Worm (Caenorhabditis elegans) whole organism, L3 larva: ENCODE results near the gene F31F6.2.

ENCODE experiments used
- R02D3.7 ChIP-seq: fragments of 150-350 bp; optimal IDR thresholded peaks from 2 replicates; lab custom pipeline; 2014; ENCODE audit warnings: missing biosample characterization, missing genetic modification characterization
- aly-2 ChIP-seq: fragments of 150-350 bp; optimal IDR thresholded peaks from 2 replicates; lab custom pipeline; 2014; ENCODE audit warnings: missing biosample characterization, missing genetic modification characterization
- hmg-11 ChIP-seq: sonication (generic microtip); optimal IDR thresholded peaks from 2 replicates; lab custom pipeline; 2016; ENCODE audit warnings: missing genetic modification characterization, missing compliant biosample characterization
- jun-1 ChIP-seq: fragments of 150-350 bp; optimal IDR thresholded peaks from 2 replicates; lab custom pipeline; 2014; ENCODE audit warnings: missing biosample characterization, missing genetic modification reagents, missing genetic modification characterization
- nhr-77 ChIP-seq: fragments of 150-350 bp; optimal IDR thresholded peaks from 2 replicates; lab custom pipeline; 2014; ENCODE audit warnings: missing biosample characterization, missing genetic modification characterization
- sea-2 ChIP-seq: fragments of 150-350 bp; sonication (generic microtip); optimal IDR thresholded peaks from 4 replicates; lab custom pipeline; 2014; ENCODE audit warnings: missing biosample characterization, missing genetic modification reagents, missing genetic modification characterization
- skn-1 ChIP-seq: fragments of 150-350 bp; optimal IDR thresholded peaks from 2 replicates; lab custom pipeline; 2014; ENCODE audit warnings: missing biosample characterization, missing genetic modification characterization
- snpc-4 ChIP-seq: fragments of 150-350 bp; optimal IDR thresholded peaks from 2 replicates; lab custom pipeline; 2014; ENCODE audit warnings: missing biosample characterization, missing genetic modification characterization
- unc-39 ChIP-seq: sonication (generic microtip); optimal IDR thresholded peaks from 4 replicates; lab custom pipeline; 2017; ENCODE audit warnings: missing biosample characterization, missing genetic modification characterization
- zag-1 ChIP-seq: fragments of 150-350 bp; optimal IDR thresholded peaks from 2 replicates; lab custom pipeline; 2014; ENCODE audit warnings: missing biosample characterization, missing genetic modification characterization

DNA sequence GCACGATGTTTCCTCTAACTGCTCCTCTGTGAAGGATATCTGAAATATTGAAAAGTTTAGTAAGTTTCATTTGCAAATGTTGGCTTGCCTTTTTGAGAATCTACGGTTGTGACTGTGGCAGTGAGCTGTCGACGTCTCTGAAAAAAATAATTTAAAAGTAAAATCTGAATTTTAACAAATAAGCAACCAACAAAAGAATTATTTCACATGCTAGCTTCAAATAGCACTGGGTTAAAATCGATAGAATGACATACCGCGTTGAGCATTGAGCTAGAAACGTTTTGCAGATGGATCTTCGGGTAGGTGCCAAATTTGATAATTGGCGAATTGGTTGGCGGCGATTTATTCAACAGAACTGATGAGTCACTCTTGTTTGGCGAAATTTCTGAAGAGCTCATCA is at the start of gene F31F6.2:
- TF ChIP-seq sea-2 (no peak), hmg-11 (tag; lab: Kevin White, UChicago) (no peak), zag-1 (tag; lab: Kevin White, UChicago) (no peak), jun-1 (tag; lab: Kevin White, UChicago) (no peak), R02D3.7 (tag; lab: Kevin White, UChicago) (no peak), unc-39 (tag; lab: Kevin White, UChicago) (no peak), snpc-4 (tag; lab: Kevin White, UChicago) (no peak), nhr-77 (tag; lab: Kevin White, UChicago) (no peak), aly-2 (tag; lab: Kevin White, UChicago) (no peak), skn-1 (tag; lab: Kevin White, UChicago) (no peak)
